Fruit fly (Drosophila melanogaster): ENCODE measurements around the gene slp2.

slp2 gene

dm6 chr2L:3836440-3836890 lies at the start of gene slp2:
Gene slp2, plus strand, starts transcription at chr2L:3836840.
- TF ChIP-seq sens (GFP tag) = peak; percentile 78
- no peak for TF ChIP-seq chn (GFP tag; optimal IDR thresholded peaks at IDR 0.05)
- TF ChIP-seq Nf-YC (tag; optimal IDR thresholded peaks at IDR 0.05) = peak; percentile 98
- TF ChIP-seq zfh2 (GFP tag; optimal IDR thresholded peaks at IDR 0.05) = no peak
- TF ChIP-seq Jarid2 (GFP tag; optimal IDR thresholded peaks at IDR 0.05) = peak; percentile 72
- 0 out of 2 replicates have a peak, but pooled peaks have one; percentile 24 for TF ChIP-seq CG9932 (GFP tag; IDR thresholded peaks at IDR 0.05)
- TF ChIP-seq gsb-n (tag; optimal IDR thresholded peaks at IDR 0.05) = peak; percentile 73
- peak; percentile 45 for TF ChIP-seq ash1 (GFP tag; optimal IDR thresholded peaks at IDR 0.05)
- peak; percentile 51 to 55 for TF ChIP-seq Trl (optimal IDR thresholded peaks at IDR 0.05)
- no peak for TF ChIP-seq Trl (GFP tag; optimal IDR thresholded peaks at IDR 0.05)
- TF ChIP-seq BEAF-32 (GFP tag; optimal IDR thresholded peaks at IDR 0.05) = no peak
- TF ChIP-seq CG10321 (GFP tag; IDR thresholded peaks at IDR 0.05) = peak; percentile 79
- no peak for TF ChIP-seq sd (tag; optimal IDR thresholded peaks at IDR 0.05)
- TF ChIP-seq knrl (GFP tag; IDR thresholded peaks at IDR 0.05; ENCODE audit: partially characterized antibody) = no peak
- TF ChIP-seq kni (GFP tag; optimal IDR thresholded peaks at IDR 0.05) = peak; percentile 72
- peak; percentile 83 for TF ChIP-seq CG1832 (GFP tag; optimal IDR thresholded peaks at IDR 0.05)
- no peak for TF ChIP-seq CG10543 (GFP tag; optimal IDR thresholded peaks at IDR 0.05)
- no peak for TF ChIP-seq stc (GFP tag; IDR thresholded peaks at IDR 0.05)
- TF ChIP-seq cad (GFP tag; optimal IDR thresholded peaks at IDR 0.05) = peak; percentile 61
- TF ChIP-seq CG3163 (GFP tag; optimal IDR thresholded peaks at IDR 0.05) = no peak
- peak; percentile 48 for TF ChIP-seq sqz (GFP tag; optimal IDR thresholded peaks at IDR 0.05)
- peak; percentile 33; the same call in 1 of the 2 replicates for TF ChIP-seq crol (GFP tag; IDR thresholded peaks at IDR 0.05)
- 0 out of 4 replicates have a peak, but pooled peaks have one; percentile 16 for TF ChIP-seq Dll (GFP tag; IDR thresholded peaks at IDR 0.05; ENCODE audit: partially characterized antibody)
- peak; percentile 97 for TF ChIP-seq Deaf1 (tag; optimal IDR thresholded peaks at IDR 0.05)
- peak; percentile 99 for TF ChIP-seq Nf-YB (GFP tag; optimal IDR thresholded peaks at IDR 0.05)
- peak in 1 of 2 experiments; percentile 46 for TF ChIP-seq tll (GFP tag; optimal IDR thresholded peaks at IDR 0.05)
- TF ChIP-seq CG17829 (tag; optimal IDR thresholded peaks at IDR 0.05) = peak; percentile 36
- TF ChIP-seq CG7556 (GFP tag; optimal IDR thresholded peaks at IDR 0.05) = no peak
- TF ChIP-seq vvl (GFP tag; IDR thresholded peaks at IDR 0.05) = peak; percentile 39; the same call in 1 of the 2 replicates
- no peak for TF ChIP-seq CG3281 (GFP tag; optimal IDR thresholded peaks at IDR 0.05)
- peak; percentile 38 for TF ChIP-seq Kr (GFP tag; optimal IDR thresholded peaks at IDR 0.05)
- TF ChIP-seq seq (GFP tag; IDR thresholded peaks at IDR 0.05) = peak; percentile 81
- TF ChIP-seq oc (tag; optimal IDR thresholded peaks at IDR 0.05) = peak; percentile 43
- peak; percentile 85 for TF ChIP-seq Nf-YA (GFP tag; IDR thresholded peaks at IDR 0.05)
- TF ChIP-seq zen (tag; optimal IDR thresholded peaks at IDR 0.05) = peak; percentile 87
- TF ChIP-seq Drgx (GFP tag; IDR thresholded peaks at IDR 0.05) = no peak
- peak; percentile 87 for TF ChIP-seq abd-A (tag; optimal IDR thresholded peaks at IDR 0.05)
- TF ChIP-seq chinmo (GFP tag; IDR thresholded peaks at IDR 0.05; ENCODE audit: partially characterized antibody) = 0 out of 4 replicates have a peak, but pooled peaks have one; percentile 16
- peak; percentile 40 for TF ChIP-seq Med (GFP tag)
- TF ChIP-seq luna (GFP tag; optimal IDR thresholded peaks at IDR 0.05) = no peak
- TF ChIP-seq sens-2 (GFP tag; IDR thresholded peaks at IDR 0.05) = 0 out of 2 replicates have a peak, but pooled peaks have one; percentile 14
- no peak for TF ChIP-seq CG18262 (tag; optimal IDR thresholded peaks at IDR 0.05)
- TF ChIP-seq lov (optimal IDR thresholded peaks at IDR 0.05) = no peak
- TF ChIP-seq lov (GFP tag; IDR thresholded peaks at IDR 0.05) = peak; percentile 19; the same call in 1 of the 3 replicates
- TF ChIP-seq E2f1 (GFP tag; IDR thresholded peaks at IDR 0.05) = no peak
- TF ChIP-seq twi (tag; optimal IDR thresholded peaks at IDR 0.05) = peak; percentile 9
- TF ChIP-seq CG7786 (GFP tag; optimal IDR thresholded peaks at IDR 0.05) = no peak
- TF ChIP-seq Adf1 (GFP tag; IDR thresholded peaks at IDR 0.05) = peak; percentile 39; the same call in 1 of the 2 replicates
- peak; percentile 94 for TF ChIP-seq cg (GFP tag; optimal IDR thresholded peaks at IDR 0.05)
- TF ChIP-seq CG6254 (GFP tag; optimal IDR thresholded peaks at IDR 0.05) = peak; percentile 65
